Fruit fly (Drosophila melanogaster) whole organism, prepupa: ENCODE results near the gene Klp68D.

Source experiments
- CG32006 ChIP-seq: fragments of 200-800 bp; sonication (Bioruptor generic); optimal IDR thresholded peaks from 3 replicates; lab custom pipeline; 2017; ENCODE audit warnings: missing biosample characterization, mild to moderate bottlenecking, missing genetic modification characterization
- Eip75B ChIP-seq: fragments of 200-800 bp; sonication (Bioruptor generic); optimal IDR thresholded peaks from 3 replicates; lab custom pipeline; 2016; ENCODE audit warnings: missing biosample characterization, missing genetic modification characterization

DNA sequence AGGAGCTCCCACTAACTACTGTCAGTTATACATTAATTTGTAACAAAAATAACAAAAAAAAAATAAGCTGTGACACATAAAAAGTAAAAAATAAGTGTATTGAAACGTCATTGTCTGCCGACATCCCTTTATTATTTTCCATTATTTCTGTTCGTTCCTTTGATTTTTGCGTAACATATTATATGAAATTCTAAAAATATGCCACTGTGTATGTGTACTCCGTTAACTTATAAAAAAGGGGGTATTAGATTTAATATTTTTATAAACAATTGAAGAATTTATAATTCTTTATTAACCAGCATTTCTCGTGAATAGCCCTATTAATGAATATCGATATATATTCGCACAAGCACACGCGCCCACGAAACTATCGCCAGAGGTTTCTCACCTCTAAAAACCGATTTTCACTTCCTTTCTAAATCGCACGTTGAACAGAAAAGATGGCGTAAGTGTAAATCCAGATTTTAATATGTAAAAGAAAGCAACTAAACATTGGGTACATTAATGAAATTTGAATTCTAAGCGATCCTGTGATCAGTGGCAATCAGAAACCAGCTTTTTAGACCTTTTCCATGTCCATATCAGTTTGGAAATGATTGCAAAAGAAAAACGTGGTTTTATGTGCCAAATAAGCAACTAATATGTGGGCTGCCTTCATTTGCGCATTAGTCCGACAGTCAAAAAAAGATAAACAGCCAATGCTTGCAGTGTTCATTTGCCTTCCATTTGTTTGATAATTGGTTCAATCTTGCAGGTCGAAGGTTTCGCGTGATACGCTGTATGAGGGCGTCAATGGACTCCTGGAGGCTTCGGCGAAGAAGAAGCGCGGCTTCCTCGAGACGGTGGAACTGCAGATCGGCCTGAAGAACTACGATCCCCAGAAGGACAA lies 27.3 kb downstream of the Klp68D start, which contains the start of gene RpL10Ab:
- TF ChIP-seq Eip75B (GFP tag; lab: Kevin White, UChicago) (peak; percentile 51), CG32006 (GFP tag; lab: Kevin White, UChicago) (no peak)
